Fruit fly (Drosophila melanogaster): ENCODE measurements around the gene trh.

Gene trh

DNA sequence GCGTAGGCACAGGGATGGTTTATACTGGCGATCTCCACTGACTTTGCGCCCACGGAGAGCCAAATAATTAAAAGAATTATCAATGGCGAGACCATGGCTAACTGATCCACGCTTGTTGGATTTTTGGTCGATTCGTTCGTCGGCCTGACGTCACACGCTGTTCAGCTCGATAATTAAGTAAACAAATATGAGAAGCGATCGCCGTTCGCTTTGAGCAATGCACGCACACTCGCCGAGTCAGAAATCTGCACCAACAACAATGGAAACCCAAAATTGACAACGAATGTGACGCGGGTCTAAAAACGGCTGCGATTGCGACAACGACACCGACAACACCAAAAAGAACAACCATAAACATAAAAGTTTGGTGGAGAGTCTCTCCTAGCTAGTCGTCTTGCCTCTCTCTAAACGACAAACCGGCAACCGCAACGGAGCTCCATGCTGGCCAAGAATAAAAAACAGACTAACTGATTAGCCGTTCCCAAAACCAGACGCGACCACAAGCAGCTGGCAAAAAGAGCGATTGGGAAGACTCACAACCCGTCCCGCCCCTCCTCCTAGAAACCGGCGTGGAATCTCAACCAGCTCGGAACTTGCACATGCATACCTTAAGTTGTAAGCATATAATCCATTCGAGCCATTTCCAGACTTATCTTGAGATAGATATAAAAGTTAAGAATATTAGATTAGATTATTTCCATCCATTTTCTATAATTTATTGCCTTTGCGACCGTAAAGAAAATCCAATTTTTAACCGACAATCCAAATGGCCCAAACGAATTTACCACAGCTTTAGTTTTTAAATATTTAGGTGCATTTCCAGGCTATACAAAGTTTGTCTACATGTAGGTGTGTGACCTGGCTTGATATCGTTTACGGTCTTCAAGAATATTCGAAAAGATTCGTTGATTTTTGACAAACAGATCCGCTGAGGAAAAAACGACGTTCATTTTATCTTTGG lies 60.3 kb downstream of the trh start, which contains the start of gene mthl9 (continued):
- no peak for TF ChIP-seq CG10979 (tag; optimal IDR thresholded peaks at IDR 0.05)
- no peak for TF ChIP-seq CG4730 (GFP tag; IDR thresholded peaks at IDR 0.05)
- TF ChIP-seq az2 (GFP tag; optimal IDR thresholded peaks at IDR 0.05): no peak
- no peak for TF ChIP-seq gsb-n (tag; optimal IDR thresholded peaks at IDR 0.05)
- TF ChIP-seq CG11398 (GFP tag; optimal IDR thresholded peaks at IDR 0.05): no peak
- peak; percentile 36; the same call in 1 of the 2 replicates for TF ChIP-seq chm (GFP tag; IDR thresholded peaks at IDR 0.05)
- TF ChIP-seq CG16813 (GFP tag; IDR thresholded peaks at IDR 0.05; ENCODE audit: partially characterized antibody): no peak
- no peak for TF ChIP-seq Lpt (GFP tag; optimal IDR thresholded peaks at IDR 0.05)
- TF ChIP-seq Atf3 (GFP tag; optimal IDR thresholded peaks at IDR 0.05): no peak
- no peak for TF ChIP-seq CG8765 (GFP tag; IDR thresholded peaks at IDR 0.05)
- TF ChIP-seq gfzf (GFP tag; optimal IDR thresholded peaks at IDR 0.05): peak; percentile 32
- no peak for TF ChIP-seq slp2 (GFP tag; optimal IDR thresholded peaks at IDR 0.05)
- TF ChIP-seq CG4404 (GFP tag; IDR thresholded peaks at IDR 0.05): no peak
- TF ChIP-seq dan (GFP tag; IDR thresholded peaks at IDR 0.05): no peak
- no peak for TF ChIP-seq CG9817 (tag; optimal IDR thresholded peaks at IDR 0.05)
- no peak for TF ChIP-seq cas (GFP tag; IDR thresholded peaks at IDR 0.05)
- no peak for TF ChIP-seq CG4282 (GFP tag; optimal IDR thresholded peaks at IDR 0.05)
- no peak for TF ChIP-seq tin (GFP tag; optimal IDR thresholded peaks at IDR 0.05)
- no peak for TF ChIP-seq Gsc (GFP tag; IDR thresholded peaks at IDR 0.05)
- TF ChIP-seq chif (GFP tag; optimal IDR thresholded peaks at IDR 0.05): no peak
- TF ChIP-seq amos (GFP tag; IDR thresholded peaks at IDR 0.05; ENCODE audit: partially characterized antibody): peak; percentile 10; the same call in 1 of the 2 replicates
- no peak for TF ChIP-seq CG12071 (GFP tag; optimal IDR thresholded peaks at IDR 0.05)
- no peak for TF ChIP-seq zf30C (GFP tag; optimal IDR thresholded peaks at IDR 0.05)
- TF ChIP-seq dysf (GFP tag; IDR thresholded peaks at IDR 0.05): no peak
- no peak for TF ChIP-seq CG15696 (tag; optimal IDR thresholded peaks at IDR 0.05)
- peak; percentile 82 for TF ChIP-seq CG15269 (tag; optimal IDR thresholded peaks at IDR 0.05)
- no peak for TF ChIP-seq CG7839 (tag; optimal IDR thresholded peaks at IDR 0.05)
- no peak for TF ChIP-seq CG2199 (GFP tag; IDR thresholded peaks at IDR 0.05)
- TF ChIP-seq Hey (tag; optimal IDR thresholded peaks at IDR 0.05): no peak
- TF ChIP-seq CG13894 (tag; optimal IDR thresholded peaks at IDR 0.05): peak; percentile 42
- no peak for TF ChIP-seq oc (tag; optimal IDR thresholded peaks at IDR 0.05)
- peak; percentile 80 for TF ChIP-seq CTCF (GFP tag; optimal IDR thresholded peaks at IDR 0.05)
- no peak for TF ChIP-seq CG3281 (GFP tag; optimal IDR thresholded peaks at IDR 0.05)
- no peak for TF ChIP-seq CG15479 (GFP tag; optimal IDR thresholded peaks at IDR 0.05)
- TF ChIP-seq sima (GFP tag; optimal IDR thresholded peaks at IDR 0.05): no peak
- TF ChIP-seq gt (GFP tag; IDR thresholded peaks at IDR 0.05): no peak
- TF ChIP-seq CG10543 (GFP tag; optimal IDR thresholded peaks at IDR 0.05): peak; percentile 94
- no peak for TF ChIP-seq pan (optimal IDR thresholded peaks at IDR 0.05)
- no peak for TF ChIP-seq pan (GFP tag; optimal IDR thresholded peaks at IDR 0.05 in 1 of 2, IDR thresholded peaks at IDR 0.05 in 1 of 2)
- no peak for TF ChIP-seq CG31388 (GFP tag; optimal IDR thresholded peaks at IDR 0.05)
- TF ChIP-seq CG7928 (GFP tag; optimal IDR thresholded peaks at IDR 0.05): no peak
- TF ChIP-seq CG31441 (GFP tag; IDR thresholded peaks at IDR 0.05): no peak
- TF ChIP-seq CG12236 (GFP tag; optimal IDR thresholded peaks at IDR 0.05): no peak
- no peak for TF ChIP-seq otp (GFP tag; IDR thresholded peaks at IDR 0.05)
- TF ChIP-seq CG2678 (tag; optimal IDR thresholded peaks at IDR 0.05): no peak
- no peak for TF ChIP-seq Neu2 (GFP tag; optimal IDR thresholded peaks at IDR 0.05; ENCODE audit: borderline replicate concordance)
- no peak for TF ChIP-seq Asciz (GFP tag; optimal IDR thresholded peaks at IDR 0.05)
- 0 out of 3 replicates have a peak, but pooled peaks have one; percentile 37 for TF ChIP-seq row (GFP tag; IDR thresholded peaks at IDR 0.05)
- peak; percentile 54 for TF ChIP-seq caup (GFP tag; optimal IDR thresholded peaks at IDR 0.05; ENCODE audit: severe bottlenecking)
